Fruit fly (Drosophila melanogaster) whole organism, embryonic: Measurements from ENCODE around the gene CG9706.

Experiments used
- Atf3 ChIP-seq: fragments of 200-800 bp; sonication (Bioruptor generic); optimal IDR thresholded peaks from 3 replicates; lab custom pipeline; 2016; ENCODE audit warnings: missing biosample characterization, missing genetic modification characterization
- Atf6 ChIP-seq: fragments of 200-800 bp; sonication (Bioruptor generic); IDR thresholded peaks from 2 replicates; pipeline ENCODE4 v1.3.6; 2022; ENCODE audit warnings: missing biosample characterization, missing genetic modification characterization
- CG10959 ChIP-seq: fragments of 200-800 bp; sonication (Bioruptor generic); IDR thresholded peaks from 2 replicates; pipeline ENCODE4 v1.3.6; 2022; ENCODE audit warnings: missing biosample characterization, missing genetic modification characterization
- CG11093 ChIP-seq: fragments of 200-800 bp; sonication (Bioruptor generic); IDR thresholded peaks from 3 replicates; pipeline ENCODE4 v1.3.6; 2022; ENCODE audit warnings: missing biosample characterization, missing genetic modification characterization
- CG11695 ChIP-seq: fragments of 200-800 bp; sonication (Bioruptor generic); IDR thresholded peaks from 3 replicates; pipeline ENCODE4 v1.3.6; 2022; ENCODE audit warnings: missing biosample characterization, missing genetic modification characterization
- CG12299 ChIP-seq: fragments of 200-800 bp; sonication (Bioruptor generic); optimal IDR thresholded peaks from 2 replicates; lab custom pipeline; 2018; ENCODE audit warnings: missing biosample characterization, mild to moderate bottlenecking, missing genetic modification characterization
- CG12391 ChIP-seq: fragments of 200-800 bp; sonication (Bioruptor generic); optimal IDR thresholded peaks from 3 replicates; lab custom pipeline; 2018; ENCODE audit warnings: missing biosample characterization, mild to moderate bottlenecking, missing genetic modification characterization, moderate library complexity
- CG13296 ChIP-seq: fragments of 200-800 bp; sonication (Bioruptor generic); optimal IDR thresholded peaks from 3 replicates; lab custom pipeline; 2018; ENCODE audit warnings: missing biosample characterization, mild to moderate bottlenecking, missing genetic modification characterization
- CG13424 ChIP-seq: fragments of 200-800 bp; sonication (Bioruptor generic); optimal IDR thresholded peaks from 2 replicates; lab custom pipeline; 2019; ENCODE audit warnings: missing biosample characterization, mild to moderate bottlenecking, missing genetic modification characterization, moderate library complexity
- CG13775 ChIP-seq: fragments of 200-800 bp; sonication (Bioruptor generic); optimal IDR thresholded peaks from 3 replicates; lab custom pipeline; 2017; ENCODE audit warnings: missing biosample characterization, mild to moderate bottlenecking, missing genetic modification characterization
- CG15479 ChIP-seq: fragments of 200-800 bp; sonication (Bioruptor generic); optimal IDR thresholded peaks from 3 replicates; lab custom pipeline; 2019; ENCODE audit warnings: missing biosample characterization, mild to moderate bottlenecking, missing genetic modification characterization, moderate library complexity
- CG17361 ChIP-seq: fragments of 200-800 bp; sonication (Bioruptor generic); IDR thresholded peaks from 3 replicates; pipeline ENCODE4 v1.3.6; 2022; ENCODE audit warnings: missing biosample characterization, missing genetic modification characterization
- CG2712 ChIP-seq: fragments of 200-800 bp; optimal IDR thresholded peaks from 3 replicates; lab custom pipeline; 2019; ENCODE audit warnings: missing biosample characterization, mild to moderate bottlenecking, missing genetic modification characterization, moderate library complexity
- CG3995 ChIP-seq: fragments of 200-800 bp; sonication (Bioruptor generic); optimal IDR thresholded peaks from 3 replicates; lab custom pipeline; 2016; ENCODE audit warnings: missing biosample characterization, missing genetic modification characterization
- CG4282 ChIP-seq: fragments of 200-800 bp; sonication (Bioruptor generic); optimal IDR thresholded peaks from 2 replicates; lab custom pipeline; 2016; ENCODE audit warnings: missing biosample characterization, missing genetic modification characterization
- CG4404 ChIP-seq: fragments of 200-800 bp; sonication (Bioruptor generic); IDR thresholded peaks from 2 replicates; pipeline ENCODE4 v1.3.6; 2022; ENCODE audit warnings: missing biosample characterization, missing genetic modification characterization
- CG6689 ChIP-seq: fragments of 200-800 bp; sonication (Bioruptor generic); IDR thresholded peaks from 2 replicates; pipeline ENCODE4 v1.3.6; 2022; ENCODE audit warnings: missing biosample characterization, missing genetic modification characterization
- CG7271 ChIP-seq: fragments of 200-800 bp; sonication (Bioruptor generic); optimal IDR thresholded peaks from 2 replicates; lab custom pipeline; 2018; ENCODE audit warnings: missing biosample characterization, mild to moderate bottlenecking, missing genetic modification characterization, moderate library complexity
- CG7357 ChIP-seq: fragments of 200-800 bp; sonication (Bioruptor generic); IDR thresholded peaks from 3 replicates; pipeline ENCODE4 v1.3.6; 2022; ENCODE audit warnings: missing biosample characterization, missing genetic modification characterization
- CG8290 ChIP-seq, 3 experiments: fragments of 200-800 bp; sonication (Bioruptor generic); optimal IDR thresholded peaks; 2 replicates each; lab custom pipeline; 2016 to 2019; ENCODE audit warnings: missing biosample characterization in 3 of 3, missing genetic modification characterization in 3 of 3, mild to moderate bottlenecking in 2 of 3, moderate library complexity in 1 of 3
- CG9215 ChIP-seq: fragments of 200-800 bp; sonication (Bioruptor generic); IDR thresholded peaks from 2 replicates; pipeline ENCODE4 v1.3.6; 2022; ENCODE audit warnings: missing biosample characterization, missing genetic modification characterization
- CG9727 ChIP-seq: fragments of 200-800 bp; sonication (Bioruptor generic); optimal IDR thresholded peaks from 3 replicates; lab custom pipeline; 2017; ENCODE audit warnings: missing biosample characterization, mild to moderate bottlenecking, missing genetic modification characterization
- Chrac-16 ChIP-seq: fragments of 200-800 bp; sonication (Bioruptor generic); optimal IDR thresholded peaks from 3 replicates; lab custom pipeline; 2016; ENCODE audit warnings: missing biosample characterization, missing genetic modification characterization
- Dfd ChIP-seq, 2 experiments: fragments of >200 bp; optimal IDR thresholded peaks; 2 replicates each; lab custom pipeline; 2017; ENCODE audit warnings: missing biosample characterization in 2 of 2, missing genetic modification characterization in 2 of 2
- HLH3B ChIP-seq: fragments of 200-800 bp; sonication (Bioruptor generic); IDR thresholded peaks from 2 replicates; pipeline ENCODE4 v1.3.6; 2022; ENCODE audit warnings: missing biosample characterization, missing genetic modification characterization
- Hsf ChIP-seq: fragments of 200-800 bp; sonication (Bioruptor generic); optimal IDR thresholded peaks from 3 replicates; lab custom pipeline; 2016; ENCODE audit warnings: missing biosample characterization, missing genetic modification characterization
- Mad ChIP-seq: fragments of 200-800 bp; sonication (Bioruptor generic); optimal IDR thresholded peaks from 2 replicates; lab custom pipeline; 2016; ENCODE audit warnings: missing biosample characterization, missing genetic modification characterization
- NC2β ChIP-seq: fragments of 200-800 bp; sonication (Bioruptor generic); optimal IDR thresholded peaks from 2 replicates; lab custom pipeline; 2016; ENCODE audit warnings: missing biosample characterization, missing genetic modification characterization
- Oaz ChIP-seq: fragments of 200-800 bp; sonication (Bioruptor generic); IDR thresholded peaks from 2 replicates; pipeline ENCODE4 v1.3.6; 2022; ENCODE audit warnings: missing biosample characterization, missing genetic modification characterization
- Rx ChIP-seq: fragments of 200-800 bp; sonication (Bioruptor generic); IDR thresholded peaks from 2 replicates; pipeline ENCODE4 v1.3.6; 2022; ENCODE audit warnings: missing biosample characterization, missing genetic modification characterization
- Ssrp ChIP-seq: fragments of 200-800 bp; sonication (Bioruptor generic); optimal IDR thresholded peaks from 2 replicates; lab custom pipeline; 2018; ENCODE audit warnings: missing biosample characterization, mild to moderate bottlenecking, missing genetic modification characterization, moderate library complexity
- ara ChIP-seq: fragments of 200-800 bp; sonication (Bioruptor generic); IDR thresholded peaks from 2 replicates; pipeline ENCODE4 v1.3.6; 2022; ENCODE audit warnings: missing biosample characterization, missing genetic modification characterization
- br ChIP-seq: fragments of >200 bp; optimal IDR thresholded peaks from 2 replicates; lab custom pipeline; 2017
- ci ChIP-seq: fragments of 200-800 bp; sonication (Bioruptor generic); IDR thresholded peaks from 3 replicates; pipeline ENCODE4 v1.3.6; 2022; ENCODE audit warnings: missing biosample characterization, missing genetic modification characterization
- disco-r ChIP-seq: fragments of 200-800 bp; sonication (Bioruptor generic); optimal IDR thresholded peaks from 2 replicates; lab custom pipeline; 2016; ENCODE audit warnings: missing biosample characterization, missing genetic modification characterization
- dm ChIP-seq: fragments of 200-800 bp; sonication (Bioruptor generic); optimal IDR thresholded peaks from 3 replicates; lab custom pipeline; 2016; ENCODE audit warnings: missing biosample characterization, missing genetic modification characterization
- dysf ChIP-seq: fragments of 200-800 bp; sonication (Bioruptor generic); IDR thresholded peaks from 3 replicates; pipeline ENCODE4 v1.3.6; 2022; ENCODE audit warnings: missing biosample characterization, missing genetic modification characterization
- fd96Cb ChIP-seq: fragments of 200-800 bp; sonication (Bioruptor generic); optimal IDR thresholded peaks from 2 replicates; lab custom pipeline; 2018; ENCODE audit warnings: missing biosample characterization, mild to moderate bottlenecking, missing genetic modification characterization, moderate library complexity
- gce ChIP-seq: fragments of 200-800 bp; sonication (Bioruptor generic); IDR thresholded peaks from 3 replicates; pipeline ENCODE4 v1.3.6; 2022; ENCODE audit warnings: missing biosample characterization, missing genetic modification characterization
- gem ChIP-seq: fragments of 200-800 bp; sonication (Bioruptor generic); optimal IDR thresholded peaks from 2 replicates; lab custom pipeline; 2019; ENCODE audit warnings: missing biosample characterization, mild to moderate bottlenecking, missing genetic modification characterization, moderate library complexity
- grn ChIP-seq: fragments of 200-800 bp; sonication (Bioruptor generic); optimal IDR thresholded peaks from 3 replicates; lab custom pipeline; 2017; ENCODE audit warnings: missing biosample characterization, missing genetic modification characterization
- hbn ChIP-seq: fragments of 200-800 bp; sonication (Bioruptor generic); IDR thresholded peaks from 2 replicates; pipeline ENCODE4 v1.3.6; 2022; ENCODE audit warnings: missing biosample characterization, missing genetic modification characterization; ENCODE audit not compliant: partially characterized antibody
- kay ChIP-seq: fragments of 200-800 bp; sonication (Bioruptor generic); optimal IDR thresholded peaks from 2 replicates; lab custom pipeline; 2016; ENCODE audit warnings: missing biosample characterization, missing genetic modification characterization
- psq ChIP-seq: fragments of 200-800 bp; sonication (Bioruptor generic); optimal IDR thresholded peaks from 2 replicates; lab custom pipeline; 2017; ENCODE audit warnings: missing biosample characterization, missing genetic modification characterization
- sens ChIP-seq: fragments of 200-800 bp; sonication (Bioruptor generic); peaks from one replicate; lab custom pipeline; 2016; ENCODE audit warnings: missing biosample characterization, missing genetic modification characterization
- slou ChIP-seq: fragments of 200-800 bp; sonication (Bioruptor generic); optimal IDR thresholded peaks from 3 replicates; lab custom pipeline; 2016; ENCODE audit warnings: missing biosample characterization, missing genetic modification characterization
- tll ChIP-seq, 2 experiments: fragments of 200-800 bp in 1 of 2; fragments of >200 bp in 1 of 2; sonication (Bioruptor generic) in 1 of 2; optimal IDR thresholded peaks; 2 replicates each; lab custom pipeline; 2017 to 2019; ENCODE audit warnings: missing biosample characterization in 2 of 2, missing genetic modification characterization in 2 of 2, mild to moderate bottlenecking in 1 of 2, moderate library complexity in 1 of 2
- twi ChIP-seq: fragments of 200-800 bp; optimal IDR thresholded peaks from 2 replicates; lab custom pipeline; 2019; ENCODE audit warnings: missing biosample characterization, mild to moderate bottlenecking, missing genetic modification characterization, moderate library complexity
- unc-4 ChIP-seq: fragments of 200-800 bp; sonication (Bioruptor generic); IDR thresholded peaks from 2 replicates; pipeline ENCODE4 v1.3.6; 2022; ENCODE audit warnings: missing biosample characterization, missing genetic modification characterization; ENCODE audit not compliant: partially characterized antibody
- wdn ChIP-seq: fragments of 200-800 bp; sonication (Bioruptor generic); IDR thresholded peaks from 2 replicates; pipeline ENCODE4 v1.3.6; 2022; ENCODE audit warnings: missing biosample characterization, missing genetic modification characterization

CG9706 gene

dm6 chr3L:16768001-16768652 is 14.7 kb upstream of the CG9706 start (continued):
- TF ChIP-seq Atf3 (GFP tag; lab: Kevin White, UChicago) (peak; percentile 18), ci (0 out of 3 replicates have a peak, but pooled peaks have one; percentile 37), dm (GFP tag; lab: Kevin White, UChicago) (no peak), CG12391 (tag; lab: Kevin White, UChicago) (peak; percentile 45), unc-4 (no peak), CG13775 (GFP tag; lab: Kevin White, UChicago) (peak; percentile 15), CG11093 (GFP tag; lab: Robert Waterston, UW) (0 out of 3 replicates have a peak, but pooled peaks have one; percentile 31), CG15479 (GFP tag; lab: Kevin White, UChicago) (peak; percentile 60), dysf (GFP tag; lab: Robert Waterston, UW) (0 out of 3 replicates have a peak, but pooled peaks have one; percentile 9), kay (GFP tag; lab: Kevin White, UChicago) (peak; percentile 1), psq (no peak), Dfd (GFP tag; optimal IDR thresholded peaks at IDR 0.05; lab: Kevin White, UChicago) (no peak), gem (peak; percentile 68), Chrac-16 (GFP tag; lab: Kevin White, UChicago) (peak; percentile 42), Mad (GFP tag; lab: Kevin White, UChicago) (peak; percentile 29), Oaz (GFP tag; lab: Robert Waterston, UW) (no peak), CG17361 (GFP tag; lab: Robert Waterston, UW) (0 out of 3 replicates have a peak, but pooled peaks have one; percentile 37), HLH3B (GFP tag; lab: Robert Waterston, UW) (peak; percentile 40; the same call in 1 of the 2 replicates), gce (GFP tag; lab: Robert Waterston, UW) (no peak), CG10959 (GFP tag; lab: Robert Waterston, UW) (peak; percentile 73), grn (GFP tag; lab: Kevin White, UChicago) (peak; percentile 70), Atf6 (no peak), CG9215 (GFP tag; lab: Robert Waterston, UW) (no peak), CG11695 (GFP tag; lab: Robert Waterston, UW) (0 out of 3 replicates have a peak, but pooled peaks have one; percentile 18), sens (GFP tag; lab: Kevin White, UChicago) (peak; percentile 94), Hsf (GFP tag; lab: Kevin White, UChicago) (peak; percentile 29), CG13424 (tag; lab: Kevin White, UChicago) (peak; percentile 4), ara (GFP tag; lab: Robert Waterston, UW) (peak; percentile 52; the same call in 1 of the 2 replicates), disco-r (GFP tag; lab: Kevin White, UChicago) (no peak), br (lab: Kevin White, UChicago) (no peak), slou (no peak), CG7357 (GFP tag; lab: Robert Waterston, UW) (no peak), wdn (GFP tag; lab: Robert Waterston, UW) (no peak), NC2β (GFP tag; lab: Kevin White, UChicago) (peak; percentile 28), CG8290 (GFP tag; optimal IDR thresholded peaks at IDR 0.05; lab: Kevin White, UChicago) (no peak), CG8290 (tag; optimal IDR thresholded peaks at IDR 0.05; lab: Kevin White, UChicago) (peak in 1 of 2 experiments; percentile 57), tll (GFP tag; optimal IDR thresholded peaks at IDR 0.05; lab: Kevin White, UChicago) (peak in 1 of 2 experiments; percentile 52), CG9727 (GFP tag; lab: Kevin White, UChicago) (peak; percentile 63), Ssrp (tag; lab: Kevin White, UChicago) (peak; percentile 27), CG7271 (tag; lab: Kevin White, UChicago) (peak; percentile 31), CG12299 (tag; lab: Kevin White, UChicago) (no peak), hbn (GFP tag; lab: Robert Waterston, UW) (no peak), Rx (GFP tag; lab: Robert Waterston, UW) (0 out of 2 replicates have a peak, but pooled peaks have one; percentile 22), fd96Cb (no peak), twi (tag; lab: Kevin White, UChicago) (peak; percentile 53), CG2712 (tag; lab: Kevin White, UChicago) (peak; percentile 74), CG3995 (no peak), CG13296 (GFP tag; lab: Kevin White, UChicago) (no peak), CG4282 (GFP tag; lab: Kevin White, UChicago) (no peak), CG4404 (GFP tag; lab: Robert Waterston, UW) (peak; percentile 79), CG6689 (GFP tag; lab: Robert Waterston, UW) (peak; percentile 66)
